Worm (Caenorhabditis elegans) whole organism, L3 larva: Measurements from ENCODE around the gene tpi-1.

Experiments
- aly-2 ChIP-seq: fragments of 150-350 bp; optimal IDR thresholded peaks from 2 replicates; lab custom pipeline; 2014; ENCODE audit warnings: missing biosample characterization, missing genetic modification characterization
- ceh-82 ChIP-seq: fragments of 150-350 bp; optimal IDR thresholded peaks from 2 replicates; lab custom pipeline; 2014; ENCODE audit warnings: missing biosample characterization, missing genetic modification characterization
- elt-2 ChIP-seq: sonication (generic microtip); optimal IDR thresholded peaks from 2 replicates; lab custom pipeline; 2016; ENCODE audit warnings: missing genetic modification reagents, mild to moderate bottlenecking, missing genetic modification characterization, missing compliant biosample characterization
- fkh-10 ChIP-seq: sonication (generic microtip); optimal IDR thresholded peaks from 2 replicates; lab custom pipeline; 2017; ENCODE audit warnings: missing biosample characterization, missing genetic modification reagents, missing genetic modification characterization
- lin-15B ChIP-seq: fragments of 150-350 bp; optimal IDR thresholded peaks from 2 replicates; lab custom pipeline; 2014; ENCODE audit warnings: missing biosample characterization, missing genetic modification characterization
- nfya-1 ChIP-seq: sonication (generic microtip); optimal IDR thresholded peaks from 2 replicates; lab custom pipeline; 2017; ENCODE audit warnings: missing genetic modification characterization, mild to moderate bottlenecking, missing compliant biosample characterization, antibody characterized with exemption, moderate library complexity; ENCODE audit not compliant: insufficient read depth
- nhr-11 ChIP-seq: fragments of 150-350 bp; optimal IDR thresholded peaks from 2 replicates; lab custom pipeline; 2014; ENCODE audit warnings: missing biosample characterization, missing genetic modification characterization
- nhr-237 ChIP-seq: fragments of 150-350 bp; optimal IDR thresholded peaks from 2 replicates; lab custom pipeline; 2014; ENCODE audit warnings: missing biosample characterization, missing genetic modification characterization
- nhr-25 ChIP-seq: sonication (generic microtip); optimal IDR thresholded peaks from 2 replicates; lab custom pipeline; 2017; ENCODE audit warnings: missing biosample characterization, missing genetic modification characterization
- pqm-1 ChIP-seq: fragments of 150-350 bp; optimal IDR thresholded peaks from 2 replicates; lab custom pipeline; 2017; ENCODE audit warnings: missing biosample characterization, missing genetic modification characterization, inconsistent platforms
- unc-62 ChIP-seq: fragments of 150-350 bp; sonication (generic microtip); optimal IDR thresholded peaks from 4 replicates; lab custom pipeline; 2014; ENCODE audit warnings: missing biosample characterization, missing genetic modification reagents, missing genetic modification characterization
- zag-1 ChIP-seq: fragments of 150-350 bp; optimal IDR thresholded peaks from 2 replicates; lab custom pipeline; 2014; ENCODE audit warnings: missing biosample characterization, missing genetic modification characterization
- ztf-11 ChIP-seq: fragments of 150-350 bp; optimal IDR thresholded peaks from 2 replicates; lab custom pipeline; 2014; ENCODE audit warnings: missing biosample characterization, missing genetic modification characterization

- no peak for TF ChIP-seq pqm-1 (tag; lab: Kevin White, UChicago)
- no peak for TF ChIP-seq nhr-237 (tag; lab: Kevin White, UChicago)
- TF ChIP-seq ztf-11 (tag; lab: Kevin White, UChicago): no peak
- no peak for TF ChIP-seq nhr-25 (tag; lab: Kevin White, UChicago)
- no peak for TF ChIP-seq aly-2 (tag; lab: Kevin White, UChicago)
- no peak for TF ChIP-seq zag-1
- no peak for TF ChIP-seq ceh-82 (tag; lab: Kevin White, UChicago)
- no peak for TF ChIP-seq unc-62 (GFP tag; lab: Kevin White, UChicago)
- TF ChIP-seq elt-2: no peak
- no peak for TF ChIP-seq nfya-1 (tag; lab: Kevin White, UChicago)
- TF ChIP-seq lin-15B (tag; lab: Kevin White, UChicago): no peak
- TF ChIP-seq nhr-11 (tag; lab: Kevin White, UChicago): no peak
- TF ChIP-seq fkh-10 (GFP tag; lab: Kevin White, UChicago): no peak
Observed at ce11 chrII:12041116-12041515, 2.2 kb upstream of the tpi-1 start.
